Worm (Caenorhabditis elegans): ENCODE results near the gene T02C5.1.

T02C5.1 gene

ce11 chrX:2694725-2695124, at the start of gene T02C5.1:
Gene T02C5.1 (plus strand): TSS chrX:2694923.
- TF ChIP-seq Y22D7AL.16 (tag; optimal IDR thresholded peaks at IDR 0.05) (no peak), fax-1 (tag; optimal IDR thresholded peaks at IDR 0.05) (no peak), pros-1 (tag; optimal IDR thresholded peaks at IDR 0.05) (no peak), gmeb-2 (tag; optimal IDR thresholded peaks at IDR 0.05) (no peak), elt-2 (tag; optimal IDR thresholded peaks at IDR 0.05) (peak; percentile 18)

- TF ChIP-seq Y22D7AL.16 (tag; optimal IDR thresholded peaks at IDR 0.05) (no peak), unc-42 (tag; optimal IDR thresholded peaks at IDR 0.05) (peak; percentile 10), ceh-31 (tag; optimal IDR thresholded peaks at IDR 0.05) (peak; percentile 35)
These were observed 40.4 kb upstream of the T02C5.1 start for ce11 chrX:2654334-2654733.

- TF ChIP-seq dmd-4 (tag; optimal IDR thresholded peaks at IDR 0.05; ENCODE audit: borderline replicate concordance): no peak
- no peak for TF ChIP-seq ceh-18 (tag; optimal IDR thresholded peaks at IDR 0.05)
- TF ChIP-seq pha-2 (tag; optimal IDR thresholded peaks at IDR 0.05): no peak
- TF ChIP-seq odd-2 (tag; optimal IDR thresholded peaks at IDR 0.05): no peak
- TF ChIP-seq sdc-2 (tag; optimal IDR thresholded peaks at IDR 0.05): no peak
- TF ChIP-seq unc-55 (GFP tag; optimal IDR thresholded peaks at IDR 0.05): no peak
- no peak for TF ChIP-seq unc-86 (tag; optimal IDR thresholded peaks at IDR 0.05)
- no peak for TF ChIP-seq nhr-11 (tag; optimal IDR thresholded peaks at IDR 0.05)
- no peak for TF ChIP-seq fkh-6 (tag; optimal IDR thresholded peaks at IDR 0.05)
- no peak for TF ChIP-seq pax-1 (tag; optimal IDR thresholded peaks at IDR 0.05)
- TF ChIP-seq ceh-19 (GFP tag; optimal IDR thresholded peaks at IDR 0.05): no peak
- TF ChIP-seq C38D4.7 (GFP tag; optimal IDR thresholded peaks at IDR 0.05): no peak
- no peak for TF ChIP-seq pat-9 (tag; optimal IDR thresholded peaks at IDR 0.05)
These were observed 30.9 kb upstream of the T02C5.1 start for ce11 chrX:2663798-2664197.

- no peak for TF ChIP-seq ceh-22 (tag; optimal IDR thresholded peaks at IDR 0.05)
- no peak for TF ChIP-seq fkh-6 (tag; optimal IDR thresholded peaks at IDR 0.05)
- no peak for TF ChIP-seq nfya-1 (tag; optimal IDR thresholded peaks at IDR 0.05)
- TF ChIP-seq ceh-6 (GFP tag; optimal IDR thresholded peaks at IDR 0.05): no peak
These were observed 30.4 kb upstream of the T02C5.1 start, which contains the start of gene F54G2.1 for ce11 chrX:2664273-2664672. Gene F54G2.1 (minus strand): TSS chrX:2664373.

- TF ChIP-seq unc-42 (tag; optimal IDR thresholded peaks at IDR 0.05): peak; percentile 9
- TF ChIP-seq nfya-1 (tag; optimal IDR thresholded peaks at IDR 0.05): peak; percentile 54
- peak; percentile 41 for TF ChIP-seq ceh-48 (tag; optimal IDR thresholded peaks at IDR 0.05)
- no peak for TF ChIP-seq odd-2 (tag; optimal IDR thresholded peaks at IDR 0.05)
- TF ChIP-seq unc-55 (GFP tag; optimal IDR thresholded peaks at IDR 0.05): peak; percentile 56
- no peak for TF ChIP-seq ceh-19 (GFP tag; optimal IDR thresholded peaks at IDR 0.05)
- TF ChIP-seq hlh-30 (tag; optimal IDR thresholded peaks at IDR 0.05; ENCODE audit: insufficient read depth): peak; percentile 43
These were observed 26.9 kb upstream of the T02C5.1 start, which contains the start of gene C09B7.2 for ce11 chrX:2667779-2668178. Gene C09B7.2 (plus strand): TSS chrX:2668127.

ce11 chrX:2673272-2673671, 21.5 kb upstream of the T02C5.1 start, which contains the start of gene ser-7:
Gene ser-7 (plus strand): TSS chrX:2673572.
- no peak for TF ChIP-seq unc-3 (GFP tag; conservative IDR thresholded peaks at IDR 0.05)
- TF ChIP-seq unc-3 (tag; optimal IDR thresholded peaks at IDR 0.05): no peak
- TF ChIP-seq eyg-1 (tag; optimal IDR thresholded peaks at IDR 0.05): no peak
- TF ChIP-seq hlh-15 (tag; optimal IDR thresholded peaks at IDR 0.05): no peak
- TF ChIP-seq pag-3 (tag; optimal IDR thresholded peaks at IDR 0.05; ENCODE audit: borderline replicate concordance): no peak
- TF ChIP-seq ceh-31 (tag; optimal IDR thresholded peaks at IDR 0.05): no peak
- no peak for TF ChIP-seq C08G9.2 (tag; optimal IDR thresholded peaks at IDR 0.05)
- no peak for TF ChIP-seq pat-9 (tag; optimal IDR thresholded peaks at IDR 0.05)
- TF ChIP-seq ceh-19 (GFP tag; optimal IDR thresholded peaks at IDR 0.05): no peak
- no peak for TF ChIP-seq tbx-2 (tag; optimal IDR thresholded peaks at IDR 0.05)
- TF ChIP-seq nhr-11 (tag; optimal IDR thresholded peaks at IDR 0.05): no peak
- no peak for TF ChIP-seq unc-86 (tag; optimal IDR thresholded peaks at IDR 0.05)
- no peak for TF ChIP-seq hlh-6 (tag; optimal IDR thresholded peaks at IDR 0.05)
- no peak for TF ChIP-seq ceh-30 (tag; optimal IDR thresholded peaks at IDR 0.05)
- TF ChIP-seq npax-4 (tag; optimal IDR thresholded peaks at IDR 0.05): no peak
- no peak for TF ChIP-seq zip-5 (tag; optimal IDR thresholded peaks at IDR 0.05)
- no peak for TF ChIP-seq syd-9 (tag; optimal IDR thresholded peaks at IDR 0.05)
